Worm (Caenorhabditis elegans) whole organism, mixed stage, embryonic: Measurements from ENCODE around the gene ula-1.
A peak's percentile ranks its signal among the peaks of the same experiment; 100 is the strongest.

Source experiments
- M03D4.4 ChIP-seq: sonication (generic microtip); optimal IDR thresholded peaks from 2 replicates; lab custom pipeline; 2017; ENCODE audit warnings: mild to moderate bottlenecking, missing genetic modification characterization, missing compliant biosample characterization
- bed-3 ChIP-seq: fragments of 200-800 bp; sonication (Bioruptor generic); optimal IDR thresholded peaks from 3 replicates; lab custom pipeline; 2018; ENCODE audit warnings: mild to moderate bottlenecking, missing genetic modification characterization, moderate library complexity, missing compliant biosample characterization
- blmp-1 ChIP-seq: fragments of 150-350 bp; optimal IDR thresholded peaks from 2 replicates; lab custom pipeline; 2014; ENCODE audit warnings: missing biosample characterization, missing genetic modification characterization
- ceh-39 ChIP-seq: fragments of 150-350 bp; optimal IDR thresholded peaks from 2 replicates; lab custom pipeline; 2014; ENCODE audit warnings: missing biosample characterization, missing genetic modification characterization
- ceh-43 ChIP-seq: fragments of 200-800 bp; sonication (Bioruptor generic); optimal IDR thresholded peaks from 2 replicates; lab custom pipeline; 2018; ENCODE audit warnings: mild to moderate bottlenecking, missing genetic modification characterization, moderate library complexity, missing compliant biosample characterization
- ceh-83 ChIP-seq: fragments of 200-800 bp; sonication (Bioruptor generic); optimal IDR thresholded peaks from 2 replicates; lab custom pipeline; 2018; ENCODE audit warnings: mild to moderate bottlenecking, missing genetic modification characterization, missing compliant biosample characterization
- ces-1 ChIP-seq: fragments of 150-350 bp; optimal IDR thresholded peaks from 2 replicates; lab custom pipeline; 2014; ENCODE audit warnings: missing biosample characterization, missing genetic modification reagents, missing genetic modification characterization
- cnd-1 ChIP-seq: fragments of 200-800 bp; sonication (Bioruptor generic); optimal IDR thresholded peaks from 2 replicates; lab custom pipeline; 2018; ENCODE audit warnings: mild to moderate bottlenecking, missing genetic modification characterization, missing compliant biosample characterization
- drap-1 ChIP-seq: fragments of 200-800 bp; sonication (Bioruptor generic); optimal IDR thresholded peaks from 3 replicates; lab custom pipeline; 2018; ENCODE audit warnings: mild to moderate bottlenecking, missing genetic modification characterization, missing compliant biosample characterization
- elt-1 ChIP-seq: sonication (generic microtip); optimal IDR thresholded peaks from 2 replicates; lab custom pipeline; 2017; ENCODE audit warnings: missing genetic modification characterization, mild to moderate bottlenecking, missing compliant biosample characterization, antibody characterized with exemption, moderate library complexity, borderline replicate concordance; ENCODE audit not compliant: insufficient read depth
- elt-3 ChIP-seq: fragments of 150-350 bp; optimal IDR thresholded peaks from 2 replicates; lab custom pipeline; 2014; ENCODE audit warnings: missing biosample characterization, missing genetic modification characterization
- flh-1 ChIP-seq: fragments of 200-800 bp; sonication (Bioruptor generic); optimal IDR thresholded peaks from 2 replicates; lab custom pipeline; 2018; ENCODE audit warnings: mild to moderate bottlenecking, missing genetic modification characterization, moderate library complexity, missing compliant biosample characterization
- ham-2 ChIP-seq: fragments of 200-800 bp; sonication (Bioruptor generic); optimal IDR thresholded peaks from 2 replicates; lab custom pipeline; 2018; ENCODE audit warnings: mild to moderate bottlenecking, missing genetic modification characterization, missing compliant biosample characterization
- hlh-1 ChIP-seq: fragments of 150-350 bp; optimal IDR thresholded peaks from 2 replicates; lab custom pipeline; 2014; ENCODE audit warnings: missing biosample characterization, missing genetic modification reagents, missing genetic modification characterization
- lin-13 ChIP-seq: fragments of 150-350 bp; optimal IDR thresholded peaks from 2 replicates; lab custom pipeline; 2014; ENCODE audit warnings: missing biosample characterization, missing genetic modification characterization
- lin-32 ChIP-seq: fragments of 200-800 bp; sonication (Bioruptor generic); optimal IDR thresholded peaks from 2 replicates; lab custom pipeline; 2018; ENCODE audit warnings: mild to moderate bottlenecking, missing genetic modification characterization, missing compliant biosample characterization
- lsy-2 ChIP-seq: fragments of 150-350 bp; optimal IDR thresholded peaks from 2 replicates; lab custom pipeline; 2014; ENCODE audit warnings: missing biosample characterization, missing genetic modification characterization
- mab-5 ChIP-seq: fragments of 150-350 bp; optimal IDR thresholded peaks from 2 replicates; lab custom pipeline; 2014; ENCODE audit warnings: missing biosample characterization, missing genetic modification characterization
- mep-1 ChIP-seq: fragments of 150-350 bp; optimal IDR thresholded peaks from 2 replicates; lab custom pipeline; 2017; ENCODE audit warnings: missing biosample characterization, missing genetic modification reagents, missing genetic modification characterization, inconsistent platforms
- mls-2 ChIP-seq: sonication (generic microtip); optimal IDR thresholded peaks from 2 replicates; lab custom pipeline; 2016; ENCODE audit warnings: mild to moderate bottlenecking, missing genetic modification characterization, moderate library complexity, missing compliant biosample characterization
- nhr-12 ChIP-seq: fragments of 150-350 bp; optimal IDR thresholded peaks from 2 replicates; lab custom pipeline; 2014; ENCODE audit warnings: missing biosample characterization, missing genetic modification characterization
- nhr-2 ChIP-seq: fragments of 150-350 bp; optimal IDR thresholded peaks from 2 replicates; lab custom pipeline; 2014; ENCODE audit warnings: missing biosample characterization, missing genetic modification characterization
- nhr-237 ChIP-seq: fragments of 150-350 bp; optimal IDR thresholded peaks from 2 replicates; lab custom pipeline; 2014; ENCODE audit warnings: missing biosample characterization, missing genetic modification characterization
- nhr-28 ChIP-seq: fragments of 150-350 bp; optimal IDR thresholded peaks from 2 replicates; lab custom pipeline; 2014; ENCODE audit warnings: missing biosample characterization, missing genetic modification characterization
- nhr-76 ChIP-seq: sonication (generic microtip); optimal IDR thresholded peaks from 2 replicates; lab custom pipeline; 2017; ENCODE audit warnings: missing biosample characterization, missing genetic modification characterization
- pha-4 ChIP-seq: fragments of 150-350 bp; optimal IDR thresholded peaks from 2 replicates; lab custom pipeline; 2018; ENCODE audit warnings: missing biosample characterization, missing genetic modification reagents, missing genetic modification characterization
- sem-2 ChIP-seq: fragments of 200-800 bp; sonication (Bioruptor generic); optimal IDR thresholded peaks from 2 replicates; lab custom pipeline; 2018; ENCODE audit warnings: mild to moderate bottlenecking, missing genetic modification characterization, missing compliant biosample characterization
- snpc-4 ChIP-seq: fragments of 150-350 bp; optimal IDR thresholded peaks from 2 replicates; lab custom pipeline; 2014; ENCODE audit warnings: missing biosample characterization, missing genetic modification characterization
- sptf-1 ChIP-seq: sonication (generic microtip); optimal IDR thresholded peaks from 2 replicates; lab custom pipeline; 2017; ENCODE audit warnings: mild to moderate bottlenecking, missing genetic modification characterization, moderate library complexity, missing compliant biosample characterization
- tbx-8 ChIP-seq: fragments of 200-800 bp; sonication (Bioruptor generic); optimal IDR thresholded peaks from 2 replicates; lab custom pipeline; 2018; ENCODE audit warnings: mild to moderate bottlenecking, missing genetic modification characterization, moderate library complexity, missing compliant biosample characterization
- unc-120 ChIP-seq: sonication (generic microtip); optimal IDR thresholded peaks from 2 replicates; lab custom pipeline; 2017; ENCODE audit warnings: missing genetic modification characterization, missing compliant biosample characterization; ENCODE audit not compliant: poor library complexity, severe bottlenecking
- unc-39 ChIP-seq: fragments of 150-350 bp; optimal IDR thresholded peaks from 2 replicates; lab custom pipeline; 2014; ENCODE audit warnings: missing biosample characterization, missing genetic modification characterization
- unc-62 ChIP-seq: fragments of 150-350 bp; optimal IDR thresholded peaks from 2 replicates; lab custom pipeline; 2014; ENCODE audit warnings: missing biosample characterization, missing genetic modification reagents, missing genetic modification characterization
- zip-8 ChIP-seq: fragments of 150-350 bp; optimal IDR thresholded peaks from 2 replicates; lab custom pipeline; 2014; ENCODE audit warnings: missing biosample characterization, missing genetic modification characterization
- ztf-11 ChIP-seq: fragments of 150-350 bp; optimal IDR thresholded peaks from 2 replicates; lab custom pipeline; 2014; ENCODE audit warnings: missing biosample characterization, missing genetic modification characterization

ula-1 gene

DNA sequence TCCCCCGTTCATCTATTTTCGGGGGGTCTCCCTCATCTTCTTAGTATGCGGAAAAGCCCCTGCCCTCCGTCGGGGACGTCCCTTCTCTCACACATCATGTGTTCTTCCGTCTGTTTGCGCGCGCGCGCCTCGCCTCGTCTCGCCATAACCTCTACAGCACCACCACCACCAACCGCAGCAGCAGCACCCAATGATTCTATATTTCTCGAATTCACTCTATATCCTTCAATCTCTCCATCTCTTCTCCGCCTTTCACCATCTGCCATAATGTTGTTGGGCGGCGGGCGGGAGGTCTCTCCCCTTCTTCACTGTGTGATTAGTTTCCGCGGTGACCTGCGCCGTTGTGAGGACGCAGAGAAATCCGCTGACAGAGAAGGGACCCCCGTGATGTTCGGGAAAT lies 27.2 kb upstream of the ula-1 start:
- TF ChIP-seq nhr-12 (tag; lab: Kevin White, UChicago): no peak
- no peak for TF ChIP-seq zip-8 (tag; lab: Kevin White, UChicago)
- peak; percentile 78 for TF ChIP-seq ceh-83 (GFP tag; lab: Kevin White, UChicago)
- peak; percentile 71 for TF ChIP-seq unc-62
- no peak for TF ChIP-seq ceh-39
- peak; percentile 73 for TF ChIP-seq M03D4.4
- TF ChIP-seq ham-2 (GFP tag; lab: Kevin White, UChicago): peak; percentile 80
- TF ChIP-seq sptf-1 (tag; lab: Kevin White, UChicago): peak; percentile 84
- no peak for TF ChIP-seq nhr-237 (tag; lab: Kevin White, UChicago)
- TF ChIP-seq bed-3 (GFP tag; lab: Kevin White, UChicago): no peak
- peak; percentile 91 for TF ChIP-seq cnd-1 (tag; lab: Kevin White, UChicago)
- TF ChIP-seq pha-4: no peak
- TF ChIP-seq unc-120: peak; percentile 64
- TF ChIP-seq nhr-76 (tag; lab: Kevin White, UChicago): no peak
- TF ChIP-seq lin-32 (GFP tag; lab: Kevin White, UChicago): peak; percentile 20
- TF ChIP-seq mab-5 (tag; lab: Kevin White, UChicago): no peak
- TF ChIP-seq flh-1 (GFP tag; lab: Kevin White, UChicago): no peak
- no peak for TF ChIP-seq nhr-28 (tag; lab: Kevin White, UChicago)
- no peak for TF ChIP-seq snpc-4 (tag; lab: Kevin White, UChicago)
- TF ChIP-seq blmp-1 (tag; lab: Kevin White, UChicago): no peak
- peak; percentile 52 for TF ChIP-seq mep-1 (tag; lab: Kevin White, UChicago)
- TF ChIP-seq ceh-43 (GFP tag; lab: Kevin White, UChicago): peak; percentile 58
- TF ChIP-seq drap-1 (GFP tag; lab: Kevin White, UChicago): peak; percentile 57
- TF ChIP-seq lsy-2 (tag; lab: Kevin White, UChicago): no peak
- TF ChIP-seq hlh-1 (tag; lab: Kevin White, UChicago): peak; percentile 15
- no peak for TF ChIP-seq lin-13 (tag; lab: Kevin White, UChicago)
- peak; percentile 83 for TF ChIP-seq ztf-11 (tag; lab: Kevin White, UChicago)
- no peak for TF ChIP-seq elt-1 (tag; lab: Kevin White, UChicago)
- TF ChIP-seq ces-1 (GFP tag; lab: Kevin White, UChicago): peak; percentile 71
- TF ChIP-seq sem-2 (GFP tag; lab: Kevin White, UChicago): peak; percentile 29
- peak; percentile 86 for TF ChIP-seq mls-2 (tag; lab: Kevin White, UChicago)
- TF ChIP-seq nhr-2 (tag; lab: Kevin White, UChicago): no peak
- TF ChIP-seq tbx-8 (GFP tag; lab: Kevin White, UChicago): peak; percentile 43
- TF ChIP-seq elt-3: no peak
- TF ChIP-seq unc-39 (tag; lab: Kevin White, UChicago): no peak

ce11 chrIII:4944213-4944612 lies 24.1 kb upstream of the ula-1 start, which contains the start of gene ntl-9:
ntl-9 (plus strand) TSS chrIII:4944513.
- TF ChIP-seq M03D4.4 (no peak), ham-2 (GFP tag; lab: Kevin White, UChicago) (no peak), drap-1 (GFP tag; lab: Kevin White, UChicago) (no peak), bed-3 (GFP tag; lab: Kevin White, UChicago) (no peak), hlh-1 (tag; lab: Kevin White, UChicago) (no peak)

ce11 chrIII:4939267-4939666 lies 19.1 kb upstream of the ula-1 start, which contains the start of gene rpb-2:
rpb-2 (plus strand) TSS chrIII:4939567.
- no peak for TF ChIP-seq mab-5 (tag; lab: Kevin White, UChicago)

DNA sequence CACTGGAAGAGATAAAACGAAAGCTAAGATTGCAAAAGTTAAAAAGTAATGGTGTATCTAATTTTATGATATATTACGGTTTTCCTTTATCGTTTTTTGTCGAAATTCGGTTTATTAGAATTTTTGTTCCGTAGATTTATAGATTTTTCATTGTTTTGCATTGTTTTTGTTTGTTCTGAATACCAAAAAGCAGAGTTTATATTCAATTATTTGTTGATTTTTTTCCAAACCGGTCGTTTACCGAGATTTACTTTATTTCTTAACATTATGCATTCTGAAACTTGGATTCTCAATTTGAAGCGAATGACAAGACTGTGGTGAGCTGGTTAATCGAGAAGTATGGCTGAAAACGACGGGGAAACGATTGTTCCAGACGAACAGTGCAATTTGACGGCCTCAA lies 16.9 kb upstream of the ula-1 start, which contains the start of gene fsn-1:
TSS of gene fsn-1 (plus strand) at position 301 of the 400 bp plus-strand sequence.
- TF ChIP-seq blmp-1 (tag; lab: Kevin White, UChicago) (no peak), flh-1 (GFP tag; lab: Kevin White, UChicago) (no peak), mls-2 (tag; lab: Kevin White, UChicago) (no peak), tbx-8 (GFP tag; lab: Kevin White, UChicago) (no peak), lin-32 (GFP tag; lab: Kevin White, UChicago) (no peak), ztf-11 (tag; lab: Kevin White, UChicago) (no peak), sptf-1 (tag; lab: Kevin White, UChicago) (no peak), elt-1 (tag; lab: Kevin White, UChicago) (no peak), drap-1 (GFP tag; lab: Kevin White, UChicago) (no peak), unc-39 (tag; lab: Kevin White, UChicago) (no peak), sem-2 (GFP tag; lab: Kevin White, UChicago) (no peak), M03D4.4 (no peak), ceh-39 (no peak)
- TF ChIP-seq, all 35 proteins: peak for 0
